Worm (Caenorhabditis elegans): ENCODE data around the gene dnj-15.

Gene dnj-15

ce11 chrIV:4176088-4176487 is at the start of gene dnj-15:
TSS of gene dnj-15 (plus strand) at chrIV:4176388.
- TF ChIP-seq hlh-17 (GFP tag; optimal IDR thresholded peaks at IDR 0.05; ENCODE audit: borderline replicate concordance) (no peak), xbp-1 (tag; optimal IDR thresholded peaks at IDR 0.05) (no peak), dsc-1 (tag; optimal IDR thresholded peaks at IDR 0.05) (no peak), hlh-4 (tag; optimal IDR thresholded peaks at IDR 0.05) (no peak), egl-27 (tag; optimal IDR thresholded peaks at IDR 0.05) (no peak), dpl-1 (GFP tag; optimal IDR thresholded peaks at IDR 0.05) (no peak), mep-1 (tag; optimal IDR thresholded peaks at IDR 0.05) (no peak), nhr-47 (tag; optimal IDR thresholded peaks at IDR 0.05) (no peak), sptf-1 (tag; optimal IDR thresholded peaks at IDR 0.05) (no peak), F16B12.6 (tag; optimal IDR thresholded peaks at IDR 0.05) (no peak), ceh-82 (tag; optimal IDR thresholded peaks at IDR 0.05) (no peak), ceh-63 (GFP tag; optimal IDR thresholded peaks at IDR 0.05) (no peak), ces-1 (GFP tag; optimal IDR thresholded peaks at IDR 0.05) (no peak)

DNA sequence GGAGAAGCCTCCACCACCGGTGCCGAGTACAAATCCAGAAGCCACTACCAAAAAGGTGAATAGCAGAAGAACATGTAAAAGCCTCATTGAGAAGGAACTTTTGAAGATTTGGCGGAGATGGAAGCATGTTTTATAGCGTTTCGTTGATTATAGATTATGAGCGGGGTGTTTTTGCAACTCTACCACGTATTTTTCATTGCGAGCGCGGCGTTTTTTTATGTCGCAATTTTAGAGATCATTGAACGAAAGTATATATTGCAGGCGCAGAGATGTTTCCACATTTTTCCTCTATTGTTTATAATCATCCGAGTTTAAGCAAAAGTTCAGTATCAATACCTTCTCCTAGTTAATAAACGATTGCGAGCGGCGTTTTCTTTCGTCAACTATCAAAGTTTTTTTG is 40.4 kb upstream of the dnj-15 start, which contains the start of gene F49F1.17:
Gene F49F1.17, minus strand, starts transcription at position 101 of the 400 bp plus-strand sequence.
- TF ChIP-seq egl-27 (tag; optimal IDR thresholded peaks at IDR 0.05) = no peak
- no peak for TF ChIP-seq fkh-8 (tag; optimal IDR thresholded peaks at IDR 0.05)
- TF ChIP-seq ceh-88 (GFP tag; IDR thresholded peaks at IDR 0.05) = no peak
- TF ChIP-seq lin-14 (GFP tag; optimal IDR thresholded peaks at IDR 0.05) = no peak
- TF ChIP-seq pag-3 (tag; optimal IDR thresholded peaks at IDR 0.05; ENCODE audit: borderline replicate concordance, insufficient read depth) = no peak
- no peak for TF ChIP-seq sup-37 (GFP tag; optimal IDR thresholded peaks at IDR 0.05)
- TF ChIP-seq nhr-76 (tag; optimal IDR thresholded peaks at IDR 0.05) = no peak
- TF ChIP-seq sox-4 (tag; optimal IDR thresholded peaks at IDR 0.05) = no peak
- no peak for TF ChIP-seq nhr-237 (tag; optimal IDR thresholded peaks at IDR 0.05)
- no peak for TF ChIP-seq zag-1 (tag; optimal IDR thresholded peaks at IDR 0.05)
- TF ChIP-seq xbp-1 (tag; optimal IDR thresholded peaks at IDR 0.05) = no peak
- TF ChIP-seq elt-3 (tag; optimal IDR thresholded peaks at IDR 0.05) = no peak
- TF ChIP-seq egl-13 (tag; optimal IDR thresholded peaks at IDR 0.05) = no peak
- no peak for TF ChIP-seq hpl-2 (GFP tag; optimal IDR thresholded peaks at IDR 0.05)
- TF ChIP-seq sptf-1 (tag; optimal IDR thresholded peaks at IDR 0.05) = no peak
- no peak for TF ChIP-seq alr-1 (tag; optimal IDR thresholded peaks at IDR 0.05; ENCODE audit: borderline replicate concordance)

DNA sequence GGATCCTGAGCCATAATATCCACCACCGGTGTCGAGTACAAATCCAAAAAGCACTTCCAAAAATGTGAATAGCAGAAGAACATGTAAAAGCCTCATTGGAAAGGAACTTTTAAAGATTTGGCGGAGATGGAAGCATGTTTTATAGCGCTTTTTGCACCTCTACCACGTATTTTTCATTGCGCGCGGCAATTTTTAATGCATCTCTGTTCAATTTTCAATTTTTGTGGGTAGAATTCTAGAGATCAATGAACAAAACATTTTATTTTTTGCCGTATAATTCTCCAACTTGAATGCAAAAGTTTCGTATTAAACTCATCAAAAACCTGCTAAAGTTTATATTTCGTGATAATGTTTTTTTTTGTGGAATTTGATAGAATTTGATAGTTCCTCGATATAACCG is 38.7 kb upstream of the dnj-15 start, which contains the start of gene F49F1.9:
Gene F49F1.9, minus strand, starts transcription at position 101 of the 400 bp plus-strand sequence.
- TF ChIP-seq F16B12.6 (tag; optimal IDR thresholded peaks at IDR 0.05) (no peak), nhr-84 (tag; optimal IDR thresholded peaks at IDR 0.05) (no peak), lir-3 (tag; optimal IDR thresholded peaks at IDR 0.05; ENCODE audit: poor library complexity) (no peak), jun-1 (tag; optimal IDR thresholded peaks at IDR 0.05) (no peak), unc-62 (GFP tag; optimal IDR thresholded peaks at IDR 0.05) (no peak), C16A3.4 (tag; optimal IDR thresholded peaks at IDR 0.05) (no peak), tbx-2 (tag; optimal IDR thresholded peaks at IDR 0.05) (no peak), ztf-4 (tag; optimal IDR thresholded peaks at IDR 0.05) (no peak), irx-1 (tag; optimal IDR thresholded peaks at IDR 0.05) (no peak), sptf-1 (tag; optimal IDR thresholded peaks at IDR 0.05) (no peak), ztf-11 (tag; optimal IDR thresholded peaks at IDR 0.05) (no peak), fkh-4 (tag; optimal IDR thresholded peaks at IDR 0.05; ENCODE audit: borderline replicate concordance) (no peak), ceh-8 (GFP tag; optimal IDR thresholded peaks at IDR 0.05) (no peak)

DNA sequence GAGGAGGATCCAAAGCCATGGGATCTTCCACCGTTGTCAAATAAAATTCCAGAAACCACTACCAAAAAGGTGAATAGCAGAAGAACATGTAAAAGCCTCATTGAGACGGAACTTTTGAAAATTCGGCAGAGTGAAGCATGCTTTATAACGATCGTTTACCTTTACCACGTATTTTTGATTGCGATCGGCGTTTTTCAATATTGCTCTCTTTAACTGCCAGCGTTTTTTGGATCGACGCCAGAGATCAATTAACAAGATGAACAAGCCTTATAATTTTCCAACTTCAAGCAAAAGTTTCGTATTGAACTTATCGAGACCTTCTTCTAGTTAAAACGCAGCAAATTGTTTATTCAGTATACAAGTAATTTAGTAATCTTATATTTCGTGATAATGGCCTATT is 37.2 kb upstream of the dnj-15 start, which contains the start of gene F49F1.10:
Gene F49F1.10, minus strand, starts transcription at position 101 of the 400 bp plus-strand sequence.
- TF ChIP-seq zip-4 (GFP tag; optimal IDR thresholded peaks at IDR 0.05) = no peak
- TF ChIP-seq nhr-20 (tag; optimal IDR thresholded peaks at IDR 0.05) = no peak
